Worm (Caenorhabditis elegans) whole organism, young adult: ENCODE results near the gene atp-2.

Experiments used
- F22D6.2 ChIP-seq: sonication (generic microtip); optimal IDR thresholded peaks from 2 replicates; lab custom pipeline; 2016; ENCODE audit warnings: mild to moderate bottlenecking, missing genetic modification characterization, missing compliant biosample characterization
- dpl-1 ChIP-seq: fragments of 150-350 bp; optimal IDR thresholded peaks from 2 replicates; lab custom pipeline; 2014; ENCODE audit warnings: missing biosample characterization, missing genetic modification reagents, missing genetic modification characterization
- egl-44 ChIP-seq: fragments of 200-800 bp; sonication (Bioruptor generic); IDR thresholded peaks from 2 replicates; pipeline ENCODE4 v1.3.6; 2022; ENCODE audit warnings: missing genetic modification reagents, missing genetic modification characterization, missing compliant biosample characterization
- hlh-12 ChIP-seq: sonication (generic microtip); optimal IDR thresholded peaks from 2 replicates; lab custom pipeline; 2016; ENCODE audit warnings: missing genetic modification characterization, missing compliant biosample characterization
- lag-1 ChIP-seq: fragments of 200-800 bp; sonication (Bioruptor generic); IDR thresholded peaks from 2 replicates; pipeline ENCODE4 v1.3.6; 2022; ENCODE audit warnings: missing genetic modification reagents, missing genetic modification characterization, missing compliant biosample characterization
- mcd-1 ChIP-seq: fragments of 200-800 bp; sonication (Bioruptor generic); IDR thresholded peaks from 2 replicates; pipeline ENCODE4 v1.3.6; 2022; ENCODE audit warnings: missing genetic modification reagents, missing genetic modification characterization, missing compliant biosample characterization
- rcor-1 ChIP-seq: fragments of 200-800 bp; sonication (Bioruptor generic); IDR thresholded peaks from 2 replicates; pipeline ENCODE4 v1.3.6; 2022; ENCODE audit warnings: missing genetic modification reagents, missing genetic modification characterization, missing compliant biosample characterization

DNA sequence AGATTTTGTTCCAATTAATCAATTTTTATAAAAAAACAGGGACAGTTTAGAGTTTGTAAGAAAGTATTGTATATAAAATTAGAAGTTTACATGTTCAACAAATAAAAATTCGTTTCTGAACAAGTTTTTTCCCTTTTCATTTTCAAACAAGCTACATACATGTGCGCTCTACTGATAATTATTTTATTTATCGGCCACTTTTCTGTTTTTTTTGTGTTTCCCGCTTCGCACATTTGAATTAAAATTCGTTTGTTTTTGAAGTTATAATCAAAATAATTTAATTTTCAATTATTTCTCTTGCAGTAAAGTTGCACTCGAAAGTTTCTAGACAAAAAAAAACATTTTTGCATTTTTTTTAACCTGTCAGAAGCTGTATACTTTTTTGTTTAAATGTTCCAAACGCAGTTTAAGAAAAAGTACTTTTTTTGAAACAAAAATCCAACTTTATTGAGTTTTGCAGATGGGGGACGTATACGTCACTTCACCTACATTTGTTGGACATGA is 37.5 kb upstream of the atp-2 start, which contains the start of gene hira-1:
- TF ChIP-seq lag-1 (GFP tag; lab: Robert Waterston, UW), result no peak
- peak; percentile 50; the same call in 1 of the 2 replicates for TF ChIP-seq mcd-1
- TF ChIP-seq F22D6.2, result no peak
- no peak for TF ChIP-seq egl-44
- TF ChIP-seq dpl-1 (GFP tag; lab: Kevin White, UChicago), result no peak
- no peak for TF ChIP-seq hlh-12 (tag; lab: Kevin White, UChicago)
- TF ChIP-seq rcor-1, result no peak
